Worm (Caenorhabditis elegans) whole organism, young adult: ENCODE measurements around the gene skih-2.

Experiments used
- B0336.3 ChIP-seq: fragments of 200-800 bp; sonication (Bioruptor generic); IDR thresholded peaks from 2 replicates; pipeline ENCODE4 v1.3.6; 2022; ENCODE audit warnings: missing genetic modification characterization, missing compliant biosample characterization
- C17E4.6 ChIP-seq: fragments of 200-800 bp; sonication (Bioruptor generic); IDR thresholded peaks from 2 replicates; pipeline ENCODE4 v1.3.6; 2022; ENCODE audit warnings: missing genetic modification reagents, missing genetic modification characterization, missing compliant biosample characterization
- D2030.7 ChIP-seq: fragments of 200-800 bp; sonication (Bioruptor generic); IDR thresholded peaks from 2 replicates; pipeline ENCODE4 v1.3.6; 2022; ENCODE audit warnings: missing genetic modification reagents, missing genetic modification characterization, missing compliant biosample characterization
- F23B12.7 ChIP-seq: sonication (generic microtip); optimal IDR thresholded peaks from 2 replicates; lab custom pipeline; 2017; ENCODE audit warnings: missing genetic modification characterization, mild to moderate bottlenecking, missing compliant biosample characterization, antibody characterized with exemption, moderate library complexity; ENCODE audit not compliant: insufficient read depth
- F33H1.4 ChIP-seq: fragments of 200-800 bp; sonication (Bioruptor generic); IDR thresholded peaks from 2 replicates; pipeline ENCODE4 v1.3.6; 2022; ENCODE audit warnings: missing genetic modification reagents, missing genetic modification characterization, missing compliant biosample characterization
- F39B2.1 ChIP-seq: fragments of 200-800 bp; sonication (Bioruptor generic); IDR thresholded peaks from 2 replicates; pipeline ENCODE4 v1.3.6; 2022; ENCODE audit warnings: missing genetic modification reagents, missing genetic modification characterization, missing compliant biosample characterization
- F52B5.7 ChIP-seq: sonication (generic microtip); optimal IDR thresholded peaks from 2 replicates; lab custom pipeline; 2016; ENCODE audit warnings: mild to moderate bottlenecking, missing genetic modification characterization, missing compliant biosample characterization
- F57C9.4 ChIP-seq: sonication (generic microtip); optimal IDR thresholded peaks from 2 replicates; lab custom pipeline; 2017; ENCODE audit warnings: mild to moderate bottlenecking, missing genetic modification characterization, missing compliant biosample characterization
- K11D2.4 ChIP-seq: fragments of 200-800 bp; sonication (Bioruptor generic); IDR thresholded peaks from 2 replicates; pipeline ENCODE4 v1.3.6; 2022; ENCODE audit warnings: missing genetic modification reagents, missing genetic modification characterization, missing compliant biosample characterization
- T26A5.8 ChIP-seq: sonication (generic microtip); optimal IDR thresholded peaks from 2 replicates; lab custom pipeline; 2016; ENCODE audit warnings: missing genetic modification characterization, missing compliant biosample characterization
- Y53G8AR.9 ChIP-seq: fragments of 200-800 bp; sonication (Bioruptor generic); conservative IDR thresholded peaks from 2 replicates; pipeline ENCODE4 v1.3.6; 2022; ENCODE audit warnings: missing genetic modification reagents, missing genetic modification characterization, missing compliant biosample characterization
- Y56A3A.18 ChIP-seq: fragments of 200-800 bp; sonication (Bioruptor generic); IDR thresholded peaks from 2 replicates; pipeline ENCODE4 v1.3.6; 2022; ENCODE audit warnings: missing genetic modification reagents, missing genetic modification characterization, missing compliant biosample characterization
- Y67H2A.10 ChIP-seq: fragments of 200-800 bp; sonication (Bioruptor generic); conservative IDR thresholded peaks from 2 replicates; pipeline ENCODE4 v1.3.6; 2022; ENCODE audit warnings: missing genetic modification reagents, missing genetic modification characterization, missing compliant biosample characterization
- Y95B8A.8 ChIP-seq: fragments of 200-800 bp; sonication (Bioruptor generic); IDR thresholded peaks from 2 replicates; pipeline ENCODE4 v1.3.6; 2022; ENCODE audit warnings: missing genetic modification reagents, missing genetic modification characterization, missing compliant biosample characterization
- akir-1 ChIP-seq: fragments of 200-800 bp; sonication (Bioruptor generic); optimal IDR thresholded peaks from 2 replicates; lab custom pipeline; 2018; ENCODE audit warnings: mild to moderate bottlenecking, missing genetic modification characterization, moderate library complexity, missing compliant biosample characterization
- ama-1 ChIP-seq, 3 experiments: fragments of 150-350 bp in 1 of 3; sonication (generic microtip) in 2 of 3; optimal IDR thresholded peaks; 2 replicates each; lab custom pipeline; 2014 to 2018; ENCODE audit warnings: missing biosample characterization in 2 of 3, missing genetic modification characterization in 2 of 3, missing genetic modification reagents in 2 of 3
- attf-5 ChIP-seq: fragments of 200-800 bp; sonication (Bioruptor generic); optimal IDR thresholded peaks from 2 replicates; lab custom pipeline; 2018; ENCODE audit warnings: mild to moderate bottlenecking, missing genetic modification characterization, missing compliant biosample characterization
- cebp-1 ChIP-seq, 2 experiments: fragments of 200-800 bp in 1 of 2; sonication (Bioruptor generic) in 1 of 2; sonication (generic microtip) in 1 of 2; IDR thresholded peaks in 1 of 2; optimal IDR thresholded peaks in 1 of 2; 2 replicates each; pipeline versions ENCODE4 v1.3.6 to Lab custom; 2017 to 2022; ENCODE audit warnings: missing compliant biosample characterization in 2 of 2, missing genetic modification characterization in 2 of 2, mild to moderate bottlenecking in 1 of 2, missing genetic modification reagents in 1 of 2, moderate library complexity in 1 of 2
- cebp-2 ChIP-seq: fragments of 200-800 bp; sonication (Bioruptor generic); IDR thresholded peaks from 2 replicates; pipeline ENCODE4 v1.3.6; 2022; ENCODE audit warnings: missing genetic modification characterization, missing compliant biosample characterization
- ceh-100 ChIP-seq: fragments of 200-800 bp; sonication (Bioruptor generic); IDR thresholded peaks from 2 replicates; pipeline ENCODE4 v1.3.6; 2022; ENCODE audit warnings: missing genetic modification reagents, missing genetic modification characterization, missing compliant biosample characterization
- dox-1 ChIP-seq: fragments of 200-800 bp; sonication (Bioruptor generic); IDR thresholded peaks from 2 replicates; pipeline ENCODE4 v1.3.6; 2022; ENCODE audit warnings: missing genetic modification reagents, missing genetic modification characterization, missing compliant biosample characterization
- ekl-4 ChIP-seq: fragments of 200-800 bp; sonication (Bioruptor generic); IDR thresholded peaks from 2 replicates; pipeline ENCODE4 v1.3.6; 2022; ENCODE audit warnings: missing genetic modification reagents, missing genetic modification characterization, missing compliant biosample characterization
- fkh-3 ChIP-seq: sonication (generic microtip); optimal IDR thresholded peaks from 2 replicates; lab custom pipeline; 2016; ENCODE audit warnings: mild to moderate bottlenecking, missing genetic modification characterization, missing compliant biosample characterization
- gei-17 ChIP-seq: fragments of 200-800 bp; sonication (Bioruptor generic); optimal IDR thresholded peaks from 2 replicates; lab custom pipeline; 2018; ENCODE audit warnings: mild to moderate bottlenecking, missing genetic modification characterization, missing compliant biosample characterization
- hrde-1 ChIP-seq: sonication (generic microtip); optimal IDR thresholded peaks from 2 replicates; lab custom pipeline; 2016; ENCODE audit warnings: missing genetic modification characterization, mild to moderate bottlenecking, missing compliant biosample characterization, moderate library complexity, missing genotype, missing genetic modification reagents, borderline replicate concordance
- lin-35 ChIP-seq, 3 experiments: fragments of 150-350 bp in 2 of 3; sonication (generic microtip) in 1 of 3; optimal IDR thresholded peaks; 2 replicates each; lab custom pipeline; 2014 to 2018; ENCODE audit warnings: missing biosample characterization in 3 of 3, missing genetic modification characterization in 3 of 3, missing genetic modification reagents in 3 of 3
- lin-40 ChIP-seq: sonication (generic microtip); optimal IDR thresholded peaks from 2 replicates; lab custom pipeline; 2016; ENCODE audit warnings: missing genetic modification characterization, mild to moderate bottlenecking, missing compliant biosample characterization, missing genotype, missing genetic modification reagents
- mxl-1 ChIP-seq: sonication (generic microtip); optimal IDR thresholded peaks from 2 replicates; lab custom pipeline; 2016; ENCODE audit warnings: missing genetic modification characterization, missing compliant biosample characterization
- nfya-1 ChIP-seq: sonication (generic microtip); optimal IDR thresholded peaks from 2 replicates; lab custom pipeline; 2017; ENCODE audit warnings: antibody characterized with exemption, missing compliant biosample characterization, missing genetic modification characterization, borderline replicate concordance; ENCODE audit not compliant: insufficient read depth
- nhr-179 ChIP-seq: sonication (generic microtip); optimal IDR thresholded peaks from 2 replicates; lab custom pipeline; 2016; ENCODE audit warnings: mild to moderate bottlenecking, missing genetic modification characterization, missing compliant biosample characterization
- nhr-27 ChIP-seq: fragments of 200-800 bp; sonication (Bioruptor generic); optimal IDR thresholded peaks from 2 replicates; lab custom pipeline; 2018; ENCODE audit warnings: mild to moderate bottlenecking, missing genetic modification characterization, moderate library complexity, missing compliant biosample characterization
- nhr-80 ChIP-seq: sonication (generic microtip); optimal IDR thresholded peaks from 2 replicates; lab custom pipeline; 2016; ENCODE audit warnings: missing genetic modification characterization, missing compliant biosample characterization
- pbrm-1 ChIP-seq: fragments of 200-800 bp; sonication (Bioruptor generic); IDR thresholded peaks from 2 replicates; pipeline ENCODE4 v1.3.6; 2022; ENCODE audit warnings: missing genetic modification reagents, missing genetic modification characterization, missing compliant biosample characterization
- rec-8 ChIP-seq, 2 experiments: sonication (generic microtip); optimal IDR thresholded peaks; 2 replicates each; lab custom pipeline; 2016; ENCODE audit warnings: mild to moderate bottlenecking in 2 of 2, missing genetic modification characterization in 2 of 2, missing genetic modification reagents in 2 of 2, missing genotype in 2 of 2, missing biosample characterization in 1 of 2, missing compliant biosample characterization in 1 of 2, moderate library complexity in 1 of 2
- repo-1 ChIP-seq: sonication (generic microtip); optimal IDR thresholded peaks from 2 replicates; lab custom pipeline; 2017; ENCODE audit warnings: mild to moderate bottlenecking, missing genetic modification characterization, missing compliant biosample characterization
- rpc-1 ChIP-seq, 2 experiments: fragments of 150-350 bp in 1 of 2; sonication (generic microtip) in 1 of 2; optimal IDR thresholded peaks; 2 replicates each; lab custom pipeline; 2014 to 2018; ENCODE audit warnings: missing biosample characterization in 1 of 2, missing genetic modification characterization in 1 of 2, missing genetic modification reagents in 1 of 2, missing genotype in 1 of 2
- snpc-1.3 ChIP-seq: sonication (generic microtip); optimal IDR thresholded peaks from 2 replicates; lab custom pipeline; 2017; ENCODE audit warnings: missing genetic modification characterization, mild to moderate bottlenecking, missing compliant biosample characterization, antibody characterized with exemption, moderate library complexity, missing genotype, missing genetic modification reagents; ENCODE audit not compliant: insufficient read depth
- snpc-3.4 ChIP-seq: sonication (generic microtip); optimal IDR thresholded peaks from 2 replicates; lab custom pipeline; 2017; ENCODE audit warnings: missing genetic modification characterization, mild to moderate bottlenecking, missing compliant biosample characterization, antibody characterized with exemption, moderate library complexity, missing genotype, missing genetic modification reagents
- ztf-18 ChIP-seq: sonication (generic microtip); optimal IDR thresholded peaks from 2 replicates; lab custom pipeline; 2016; ENCODE audit warnings: missing genotype, mild to moderate bottlenecking, missing genetic modification characterization, missing compliant biosample characterization
- ztf-6 ChIP-seq: fragments of 200-800 bp; sonication (Bioruptor generic); IDR thresholded peaks from 2 replicates; pipeline ENCODE4 v1.3.6; 2022; ENCODE audit warnings: missing genetic modification reagents, missing genetic modification characterization, missing compliant biosample characterization

The skih-2 gene

DNA sequence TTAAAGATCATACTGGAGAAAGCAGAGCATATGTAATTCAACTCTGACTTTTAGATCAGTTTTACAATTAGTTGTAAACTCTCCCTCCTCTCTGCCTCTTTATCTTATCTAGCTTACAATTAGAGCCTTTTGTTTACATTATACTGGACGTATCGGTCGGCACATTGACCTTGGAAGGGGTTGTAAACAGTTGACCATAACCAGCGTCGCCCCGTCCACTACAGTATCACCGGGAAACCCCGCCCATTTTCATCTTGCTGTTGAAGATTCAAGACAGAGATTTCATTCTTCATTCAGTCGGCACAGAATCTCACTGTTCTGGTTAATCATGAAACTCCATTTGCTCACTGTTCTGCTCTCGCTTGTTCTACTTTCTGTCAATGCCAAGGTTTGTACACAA lies 44.6 kb upstream of the skih-2 start, which contains the start of gene sdz-27:
Gene sdz-27, plus strand, starts transcription at position 301 of the 400 bp plus-strand sequence.
- TF ChIP-seq lin-40, result no peak
- TF ChIP-seq F33H1.4 (GFP tag; lab: Robert Waterston, UW), result no peak
- TF ChIP-seq dox-1, result no peak
- no peak for TF ChIP-seq Y67H2A.10 (GFP tag; lab: Robert Waterston, UW)
- TF ChIP-seq cebp-2 (GFP tag; lab: Robert Waterston, UW), result no peak
- no peak for TF ChIP-seq snpc-1.3

DNA sequence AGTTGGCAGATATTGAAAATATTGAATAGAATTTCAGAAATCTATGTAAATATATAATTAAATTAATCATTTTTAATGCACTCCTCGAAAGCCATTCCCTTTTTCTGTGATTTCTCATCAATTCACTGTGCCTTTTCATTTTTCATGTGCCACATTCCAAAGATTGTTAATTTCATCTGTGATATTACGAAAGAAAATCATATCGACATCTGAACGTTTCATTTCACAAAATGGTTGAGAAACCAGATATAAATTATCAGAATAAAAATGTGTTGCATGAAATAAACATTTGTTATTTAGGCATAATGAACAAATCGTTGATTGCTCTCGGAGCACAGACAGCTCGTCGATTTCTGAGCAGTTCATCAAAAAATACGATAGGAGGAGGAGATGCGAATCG lies 41.8 kb upstream of the skih-2 start, which contains the start of gene nuaf-3:
Gene nuaf-3, plus strand, starts transcription at position 301 of the 400 bp plus-strand sequence.
- no peak for TF ChIP-seq cebp-1 (GFP tag; IDR thresholded peaks at IDR 0.05; lab: Robert Waterston, UW)
- TF ChIP-seq cebp-1 (tag; optimal IDR thresholded peaks at IDR 0.05; lab: Kevin White, UChicago), result peak; percentile 0
- TF ChIP-seq nhr-27 (tag; lab: Kevin White, UChicago), result no peak
- no peak for TF ChIP-seq Y95B8A.8 (GFP tag; lab: Robert Waterston, UW)

DNA sequence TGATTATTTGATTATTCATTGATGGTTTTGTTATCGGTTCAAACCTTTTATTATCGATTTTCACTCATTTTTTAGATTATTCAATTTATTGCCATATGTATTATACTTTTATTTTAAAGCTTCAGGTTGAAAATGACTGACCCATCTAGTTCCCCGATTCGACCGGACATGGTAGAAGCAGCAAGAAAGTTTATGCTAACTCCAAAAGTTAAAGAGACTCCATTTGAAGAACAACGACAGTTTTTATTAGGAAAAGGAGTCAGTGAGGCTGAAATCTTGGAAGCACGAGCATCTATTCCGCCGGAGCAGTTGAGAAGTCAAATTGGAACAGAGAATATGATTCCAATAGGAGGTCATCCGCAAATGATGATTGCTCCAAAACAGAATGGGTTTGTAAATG lies 40.8 kb upstream of the skih-2 start, which contains the start of gene prx-14:
Gene prx-14, plus strand, starts transcription at position 120 of the 400 bp plus-strand sequence.
- TF ChIP-seq gei-17 (GFP tag; lab: Kevin White, UChicago) (peak; percentile 2), attf-5 (GFP tag; lab: Kevin White, UChicago) (no peak), snpc-3.4 (tag; lab: Kevin White, UChicago) (no peak), nhr-179 (tag; lab: Kevin White, UChicago) (no peak), Y53G8AR.9 (GFP tag; lab: Robert Waterston, UW) (peak; percentile 60), C17E4.6 (GFP tag; lab: Robert Waterston, UW) (0 out of 2 replicates have a peak, but pooled peaks have one; percentile 42), ekl-4 (GFP tag; lab: Robert Waterston, UW) (0 out of 2 replicates have a peak, but pooled peaks have one; percentile 7), ztf-6 (GFP tag; lab: Robert Waterston, UW) (no peak), pbrm-1 (GFP tag; lab: Robert Waterston, UW) (no peak), ceh-100 (no peak), mxl-1 (tag; lab: Kevin White, UChicago) (no peak), hrde-1 (tag; lab: Kevin White, UChicago) (no peak), repo-1 (tag; lab: Kevin White, UChicago) (peak; percentile 52), Y56A3A.18 (GFP tag; lab: Robert Waterston, UW) (0 out of 2 replicates have a peak, but pooled peaks have one; percentile 31), T26A5.8 (tag; lab: Kevin White, UChicago) (no peak), F23B12.7 (no peak), nhr-80 (tag; lab: Kevin White, UChicago) (no peak), B0336.3 (GFP tag; lab: Robert Waterston, UW) (peak; percentile 67), fkh-3 (tag; lab: Kevin White, UChicago) (no peak), nfya-1 (tag; lab: Kevin White, UChicago) (no peak)

DNA sequence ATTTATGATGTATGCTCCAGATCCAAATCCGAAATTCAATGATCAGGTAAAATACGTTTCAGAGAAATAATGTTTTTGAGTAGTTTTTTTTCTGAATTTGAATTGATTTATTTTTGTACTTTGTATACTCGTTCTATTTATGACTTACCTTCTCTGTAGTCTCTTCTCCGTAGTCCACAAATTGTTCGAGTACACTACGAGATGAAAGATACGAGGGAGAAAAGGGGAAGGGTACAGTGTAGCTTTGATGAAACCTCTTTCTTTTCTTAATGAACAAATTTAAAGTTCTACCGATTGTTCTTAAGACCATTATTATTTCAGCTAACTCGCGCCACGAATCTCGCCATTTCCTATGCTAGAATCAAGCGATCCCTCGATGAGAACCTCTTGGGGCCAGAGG lies 37.9 kb upstream of the skih-2 start:
- no peak for TF ChIP-seq rec-8 (tag; optimal IDR thresholded peaks at IDR 0.05; lab: Kevin White, UChicago)
- TF ChIP-seq akir-1 (GFP tag; lab: Kevin White, UChicago), result no peak
- no peak for TF ChIP-seq nhr-80 (tag; lab: Kevin White, UChicago)
- TF ChIP-seq F57C9.4 (tag; lab: Kevin White, UChicago), result no peak
- no peak for TF ChIP-seq F52B5.7 (tag; lab: Kevin White, UChicago)
- no peak for TF ChIP-seq D2030.7 (GFP tag; lab: Robert Waterston, UW)
- no peak for TF ChIP-seq F39B2.1 (GFP tag; lab: Robert Waterston, UW)
- TF ChIP-seq lin-35 (GFP tag; optimal IDR thresholded peaks at IDR 0.05; lab: Kevin White, UChicago), result no peak
- TF ChIP-seq K11D2.4 (GFP tag; lab: Robert Waterston, UW), result no peak
- TF ChIP-seq ztf-18 (tag; lab: Kevin White, UChicago), result no peak
- TF ChIP-seq ama-1 (optimal IDR thresholded peaks at IDR 0.05; lab: Kevin White, UChicago), result no peak
- TF ChIP-seq ama-1 (GFP tag; optimal IDR thresholded peaks at IDR 0.05; lab: Kevin White, UChicago), result no peak
- TF ChIP-seq rpc-1 (optimal IDR thresholded peaks at IDR 0.05; lab: Kevin White, UChicago), result no peak
- TF ChIP-seq rpc-1 (tag; optimal IDR thresholded peaks at IDR 0.05; lab: Kevin White, UChicago), result no peak
- no peak for TF ChIP-seq Y95B8A.8 (GFP tag; lab: Robert Waterston, UW)
